Worm (Caenorhabditis elegans) whole organism, L4 larva: Measurements from ENCODE around the gene K01D12.9.
A peak's percentile ranks its signal among the peaks of the same experiment; 100 is the strongest.

Source experiments
- T26A8.4 ChIP-seq: fragments of 200-800 bp; sonication (Bioruptor generic); IDR thresholded peaks from 2 replicates; pipeline ENCODE4 v1.3.6; 2022; ENCODE audit warnings: missing genetic modification characterization, missing compliant biosample characterization
- Y105C5A.15 ChIP-seq: fragments of 200-800 bp; sonication (Bioruptor generic); IDR thresholded peaks from 2 replicates; pipeline ENCODE4 v1.3.6; 2022; ENCODE audit warnings: missing genetic modification characterization, missing compliant biosample characterization
- Y48G9A.11 ChIP-seq: fragments of 200-800 bp; sonication (Bioruptor generic); IDR thresholded peaks from 2 replicates; pipeline ENCODE4 v1.3.6; 2022; ENCODE audit warnings: missing genetic modification reagents, missing genetic modification characterization, missing compliant biosample characterization
- Y5F2A.4 ChIP-seq: fragments of 200-800 bp; sonication (Bioruptor generic); optimal IDR thresholded peaks from 2 replicates; lab custom pipeline; 2018; ENCODE audit warnings: mild to moderate bottlenecking, missing genetic modification characterization, missing compliant biosample characterization
- Y75B8A.6 ChIP-seq: fragments of 200-800 bp; sonication (Bioruptor generic); IDR thresholded peaks from 2 replicates; pipeline ENCODE4 v1.3.6; 2022; ENCODE audit warnings: missing genetic modification reagents, missing genetic modification characterization, missing compliant biosample characterization
- ZK337.2 ChIP-seq: fragments of 200-800 bp; sonication (Bioruptor generic); IDR thresholded peaks from 2 replicates; pipeline ENCODE4 v1.3.6; 2022; ENCODE audit warnings: missing genetic modification reagents, missing genetic modification characterization, missing compliant biosample characterization
- ZK546.5 ChIP-seq, 2 experiments: sonication (generic microtip); optimal IDR thresholded peaks; 2 replicates each; lab custom pipeline; 2017; ENCODE audit warnings: missing biosample characterization in 2 of 2, missing genetic modification characterization in 2 of 2
- aha-1 ChIP-seq: fragments of 150-350 bp; peaks from one replicate; lab custom pipeline; 2014; ENCODE audit warnings: missing biosample characterization, missing genetic modification characterization
- ama-1 ChIP-seq: fragments of 150-350 bp; optimal IDR thresholded peaks from 2 replicates; lab custom pipeline; 2014; ENCODE audit warnings: inconsistent platforms, mixed read lengths
- ceh-44 ChIP-seq: fragments of 200-800 bp; sonication (Bioruptor generic); IDR thresholded peaks from 2 replicates; pipeline ENCODE4 v1.3.6; 2022; ENCODE audit warnings: missing genetic modification reagents, missing genetic modification characterization, missing compliant biosample characterization
- ceh-82 ChIP-seq: sonication (generic microtip); optimal IDR thresholded peaks from 2 replicates; lab custom pipeline; 2017; ENCODE audit warnings: missing biosample characterization, missing genetic modification characterization
- ces-1 ChIP-seq: fragments of 150-350 bp; sonication (generic microtip); optimal IDR thresholded peaks from 4 replicates; lab custom pipeline; 2014; ENCODE audit warnings: missing biosample characterization, missing genetic modification reagents, missing genetic modification characterization
- cey-2 ChIP-seq: sonication (generic microtip); optimal IDR thresholded peaks from 3 replicates; lab custom pipeline; 2017; ENCODE audit warnings: missing genetic modification characterization, mild to moderate bottlenecking, missing compliant biosample characterization, antibody characterized with exemption, borderline replicate concordance; ENCODE audit not compliant: insufficient read depth
- daf-8 ChIP-seq: fragments of 200-800 bp; sonication (Bioruptor generic); IDR thresholded peaks from 2 replicates; pipeline ENCODE4 v1.3.6; 2022; ENCODE audit warnings: missing genetic modification characterization, missing compliant biosample characterization
- dmd-9 ChIP-seq: fragments of 200-800 bp; sonication (Bioruptor generic); IDR thresholded peaks from 2 replicates; pipeline ENCODE4 v1.3.6; 2022; ENCODE audit warnings: missing genetic modification reagents, missing genetic modification characterization, missing compliant biosample characterization
- dpl-1 ChIP-seq: fragments of 150-350 bp; optimal IDR thresholded peaks from 2 replicates; lab custom pipeline; 2014; ENCODE audit warnings: missing biosample characterization, missing genetic modification reagents, missing genetic modification characterization
- lin-15B ChIP-seq: fragments of 150-350 bp; sonication (generic microtip); optimal IDR thresholded peaks from 3 replicates; lab custom pipeline; 2014; ENCODE audit warnings: missing biosample characterization, missing genetic modification characterization
- madf-5 ChIP-seq, 2 experiments: fragments of 200-800 bp; sonication (Bioruptor generic); IDR thresholded peaks; 2 replicates each; pipeline ENCODE4 v1.3.6; 2022; ENCODE audit warnings: missing compliant biosample characterization in 2 of 2, missing genetic modification characterization in 2 of 2
- mdl-1 ChIP-seq, 2 experiments: fragments of 150-350 bp in 1 of 2; sonication (generic microtip) in 1 of 2; optimal IDR thresholded peaks; 2 replicates each; lab custom pipeline; 2014 to 2017; ENCODE audit warnings: missing biosample characterization in 2 of 2, missing genetic modification characterization in 2 of 2
- mdt-29 ChIP-seq: fragments of 200-800 bp; sonication (Bioruptor generic); IDR thresholded peaks from 2 replicates; pipeline ENCODE4 v1.3.6; 2022; ENCODE audit warnings: missing genetic modification reagents, missing genetic modification characterization, missing compliant biosample characterization
- nhr-11 ChIP-seq: fragments of 150-350 bp; optimal IDR thresholded peaks from 2 replicates; lab custom pipeline; 2014; ENCODE audit warnings: missing biosample characterization, missing genetic modification characterization
- nhr-25 ChIP-seq: sonication (generic microtip); optimal IDR thresholded peaks from 2 replicates; lab custom pipeline; 2017; ENCODE audit warnings: missing genetic modification characterization, mild to moderate bottlenecking, missing compliant biosample characterization, antibody characterized with exemption, moderate library complexity, borderline replicate concordance; ENCODE audit not compliant: insufficient read depth
- nhr-6 ChIP-seq: fragments of 150-350 bp; optimal IDR thresholded peaks from 2 replicates; lab custom pipeline; 2014; ENCODE audit warnings: missing biosample characterization, missing genetic modification characterization
- php-3 ChIP-seq: fragments of 200-800 bp; sonication (Bioruptor generic); IDR thresholded peaks from 2 replicates; pipeline ENCODE4 v1.3.6; 2022; ENCODE audit warnings: missing genetic modification reagents, missing genetic modification characterization, missing compliant biosample characterization
- set-16 ChIP-seq: fragments of 200-800 bp; sonication (Bioruptor generic); IDR thresholded peaks from 2 replicates; pipeline ENCODE4 v1.3.6; 2022; ENCODE audit warnings: missing genetic modification reagents, missing genetic modification characterization, missing compliant biosample characterization
- snpc-1.2 ChIP-seq: fragments of 200-800 bp; sonication (Bioruptor generic); IDR thresholded peaks from 2 replicates; pipeline ENCODE4 v1.3.6; 2022; ENCODE audit warnings: missing genetic modification reagents, missing genetic modification characterization, missing compliant biosample characterization
- unc-62 ChIP-seq, 3 experiments: fragments of 150-350 bp in 1 of 3; sonication (generic microtip); optimal IDR thresholded peaks in 2 of 3; peaks in 1 of 3; 1 replicate in 1 of 3; 2 replicates in 2 of 3; lab custom pipeline; 2014 to 2017; ENCODE audit warnings: missing biosample characterization in 3 of 3, missing genetic modification characterization in 3 of 3, missing genetic modification reagents in 3 of 3, missing genotype in 1 of 3
- zip-2 ChIP-seq: fragments of 150-350 bp; optimal IDR thresholded peaks from 2 replicates; lab custom pipeline; 2014; ENCODE audit warnings: missing biosample characterization, missing genetic modification characterization

The K01D12.9 gene

DNA sequence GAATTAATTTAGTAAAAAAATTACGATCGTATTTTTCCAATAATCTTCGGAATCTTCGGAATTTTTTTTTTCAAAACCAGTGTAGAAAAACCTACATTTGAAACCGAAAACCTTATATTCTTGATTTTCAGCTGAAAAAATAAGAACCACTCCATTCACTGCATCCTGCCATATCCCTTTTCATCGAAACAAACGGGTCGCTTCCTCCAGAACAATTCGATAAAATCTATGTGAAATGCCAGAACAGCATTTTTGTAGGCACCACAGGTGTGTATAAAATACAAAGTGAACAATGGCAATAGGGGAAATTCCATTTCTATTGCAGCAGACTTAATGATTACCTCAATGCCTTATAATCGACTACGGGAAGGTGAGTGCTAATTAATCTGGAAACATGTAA, 27.2 kb downstream of the K01D12.9 start, which contains the start of gene K01D12.1:
TSS of gene K01D12.1 (plus strand) at position 301 of the 400 bp plus-strand sequence.
- peak in 1 of 2 experiments; percentile 71 for TF ChIP-seq unc-62 (GFP tag; optimal IDR thresholded peaks at IDR 0.05 in 1 of 2; lab: Kevin White, UChicago)
- TF ChIP-seq unc-62 (tag; optimal IDR thresholded peaks at IDR 0.05; lab: Kevin White, UChicago), result no peak
- TF ChIP-seq aha-1 (tag; lab: Kevin White, UChicago), result peak; percentile 70
- no peak for TF ChIP-seq ceh-82 (tag; lab: Kevin White, UChicago)
- TF ChIP-seq, all 104 proteins: peak for 2

DNA sequence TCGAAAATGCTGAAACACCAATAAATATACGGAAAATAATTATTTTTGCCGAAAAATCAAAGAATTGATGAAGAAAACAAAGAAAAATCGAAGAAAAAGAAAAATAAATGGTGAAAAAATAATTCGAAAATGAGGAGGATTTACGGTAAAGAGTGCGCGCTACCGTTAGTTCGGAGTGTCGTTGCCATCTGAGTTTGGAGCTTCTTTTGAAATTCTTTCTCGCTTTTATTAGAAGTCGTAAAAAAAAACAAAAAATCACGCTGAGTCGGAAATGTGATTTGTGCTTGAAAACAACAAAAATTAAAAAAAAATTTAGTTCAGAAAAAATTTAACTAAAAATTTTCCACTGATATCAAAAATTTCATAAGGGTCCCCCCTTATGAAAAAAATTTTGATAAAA, 30.2 kb downstream of the K01D12.9 start, which contains the start of gene F23H12.10:
TSS of gene F23H12.10 (minus strand) at position 12 of the 400 bp plus-strand sequence.
- TF ChIP-seq Y48G9A.11 (GFP tag; lab: Robert Waterston, UW), result peak; percentile 51; the same call in 1 of the 2 replicates
- TF ChIP-seq, all 104 proteins: peak for 1; not testable (repeated sequence) for 103

DNA sequence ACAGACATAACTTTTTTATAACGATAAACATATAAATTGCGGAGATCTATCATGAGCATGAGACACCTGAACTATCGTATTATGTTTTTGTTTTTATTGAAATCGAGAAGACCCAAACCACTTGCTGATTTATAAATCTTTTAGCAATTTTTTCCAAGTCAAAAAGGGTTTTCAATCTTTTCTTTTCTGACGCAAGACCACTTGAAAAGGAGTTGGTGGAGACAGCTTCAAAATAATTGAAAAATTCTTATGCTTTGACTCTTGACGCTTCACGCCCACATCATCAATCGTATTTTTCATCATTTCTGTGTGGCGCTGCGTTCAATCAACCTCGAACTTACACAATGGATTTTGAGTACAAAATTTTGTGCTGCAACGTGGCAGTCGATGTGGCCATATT, 33.1 kb downstream of the K01D12.9 start, which contains the start of gene F23H12.7:
TSS of gene F23H12.7 (plus strand) at position 301 of the 400 bp plus-strand sequence.
- TF ChIP-seq snpc-1.2 (GFP tag; lab: Robert Waterston, UW) (no peak), unc-62 (GFP tag; optimal IDR thresholded peaks at IDR 0.05 in 1 of 2; lab: Kevin White, UChicago) (peak in 1 of 2 experiments; percentile 1), unc-62 (tag; optimal IDR thresholded peaks at IDR 0.05; lab: Kevin White, UChicago) (no peak)

DNA sequence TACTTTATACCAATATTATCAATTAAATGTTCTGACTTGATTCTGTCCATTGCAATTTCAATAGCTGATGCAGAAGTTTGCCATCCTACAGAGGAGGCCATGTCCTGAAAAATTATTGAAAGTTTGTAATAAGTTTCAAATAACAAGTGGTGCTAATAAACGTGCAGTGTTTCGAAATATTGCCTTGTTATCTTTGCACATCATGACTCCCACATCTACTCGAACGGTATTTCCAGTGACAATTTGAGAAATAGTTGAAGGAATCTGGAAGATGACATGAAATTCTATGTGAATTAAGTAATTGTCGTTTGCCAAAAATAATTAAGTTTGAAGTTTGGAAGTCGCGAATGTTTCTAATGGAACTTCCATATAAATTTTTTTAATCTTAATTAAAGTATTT, 35.0 kb downstream of the K01D12.9 start, which contains the start of gene gcy-13:
TSS of gene gcy-13 (minus strand) at position 101 of the 400 bp plus-strand sequence.
- TF ChIP-seq zip-2 (no peak), madf-5 (GFP tag; IDR thresholded peaks at IDR 0.05; lab: Robert Waterston, UW) (no peak), lin-15B (tag; lab: Kevin White, UChicago) (no peak), cey-2 (tag; lab: Kevin White, UChicago) (no peak)

DNA sequence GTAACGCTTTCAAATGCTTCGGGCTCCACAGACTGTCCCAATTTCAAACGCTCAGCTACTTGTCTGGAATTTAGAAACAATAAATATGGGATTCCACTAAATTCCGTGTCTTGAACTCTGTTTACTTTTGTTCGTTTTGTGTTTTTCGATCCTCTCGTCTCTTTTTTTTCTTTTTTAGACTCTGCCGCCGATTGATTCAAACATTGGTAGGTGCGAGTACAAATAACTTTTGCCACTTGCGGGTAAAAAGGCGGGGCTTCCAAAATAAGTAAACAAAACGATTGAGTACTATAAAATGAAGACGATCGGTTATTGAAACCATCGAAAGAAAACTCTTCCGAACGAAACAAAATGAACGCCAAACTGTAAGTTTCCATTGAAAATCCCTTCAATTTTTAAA, 39.3 kb downstream of the K01D12.9 start, which contains the start of gene fipr-2:
TSS of gene fipr-2 (plus strand) at position 245 of the 400 bp plus-strand sequence.
- no peak for TF ChIP-seq Y105C5A.15 (GFP tag; lab: Robert Waterston, UW)
- TF ChIP-seq madf-5 (GFP tag; IDR thresholded peaks at IDR 0.05; lab: Robert Waterston, UW), result no peak
- no peak for TF ChIP-seq ZK546.5 (tag; optimal IDR thresholded peaks at IDR 0.05; lab: Kevin White, UChicago)
- no peak for TF ChIP-seq ces-1
- TF ChIP-seq Y5F2A.4 (GFP tag; lab: Kevin White, UChicago), result no peak
- no peak for TF ChIP-seq ama-1
- no peak for TF ChIP-seq nhr-25 (tag; lab: Kevin White, UChicago)
- TF ChIP-seq daf-8 (GFP tag; lab: Robert Waterston, UW), result no peak
- TF ChIP-seq nhr-6 (tag; lab: Kevin White, UChicago), result no peak
- TF ChIP-seq ceh-44 (GFP tag; lab: Robert Waterston, UW), result no peak
- no peak for TF ChIP-seq lin-15B (tag; lab: Kevin White, UChicago)
- TF ChIP-seq dpl-1 (GFP tag; lab: Kevin White, UChicago), result no peak
- no peak for TF ChIP-seq T26A8.4 (GFP tag; lab: Robert Waterston, UW)
- no peak for TF ChIP-seq mdt-29 (GFP tag; lab: Robert Waterston, UW)
- no peak for TF ChIP-seq ZK337.2 (GFP tag; lab: Robert Waterston, UW)
- TF ChIP-seq Y75B8A.6 (GFP tag; lab: Robert Waterston, UW), result no peak
- no peak for TF ChIP-seq php-3 (GFP tag; lab: Robert Waterston, UW)

DNA sequence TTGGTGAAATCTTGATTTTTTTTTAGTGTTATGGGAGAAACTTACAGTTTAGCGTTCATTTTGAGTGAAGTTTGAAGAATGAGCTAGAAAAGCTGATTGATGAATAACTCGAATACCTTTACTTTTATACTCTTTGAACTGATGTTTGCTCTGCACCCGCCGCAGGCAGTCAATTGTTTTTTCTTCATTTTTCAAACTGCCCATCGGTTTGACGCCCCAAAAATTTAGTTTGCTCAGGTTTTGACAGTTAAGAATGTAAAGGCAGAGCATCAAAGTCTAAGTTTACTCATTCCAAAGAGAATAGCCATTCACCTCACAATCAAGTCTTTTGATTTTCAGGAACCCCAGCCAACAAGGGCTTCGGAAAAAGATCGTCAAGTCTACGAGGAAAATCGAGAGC, 42.8 kb downstream of the K01D12.9 start, which contains the start of gene fipr-1:
TSS of gene fipr-1 (minus strand) at position 101 of the 400 bp plus-strand sequence.
- TF ChIP-seq set-16 (no peak), dmd-9 (GFP tag; lab: Robert Waterston, UW) (no peak), zip-2 (no peak), mdl-1 (tag; optimal IDR thresholded peaks at IDR 0.05; lab: Kevin White, UChicago) (no peak), nhr-11 (no peak), Y75B8A.6 (GFP tag; lab: Robert Waterston, UW) (no peak), nhr-25 (tag; lab: Kevin White, UChicago) (no peak)
- TF ChIP-seq, all 104 proteins: peak for 0
